Worm (Caenorhabditis elegans) whole organism, mixed stage, embryonic: Measurements from ENCODE around the gene C39D10.7.

Experiments
- M03D4.4 ChIP-seq: sonication (generic microtip); optimal IDR thresholded peaks from 2 replicates; lab custom pipeline; 2017; ENCODE audit warnings: mild to moderate bottlenecking, missing genetic modification characterization, missing compliant biosample characterization
- elt-3 ChIP-seq: fragments of 150-350 bp; optimal IDR thresholded peaks from 2 replicates; lab custom pipeline; 2014; ENCODE audit warnings: missing biosample characterization, missing genetic modification characterization
- unc-62 ChIP-seq: fragments of 150-350 bp; optimal IDR thresholded peaks from 2 replicates; lab custom pipeline; 2014; ENCODE audit warnings: missing biosample characterization, missing genetic modification reagents, missing genetic modification characterization

DNA sequence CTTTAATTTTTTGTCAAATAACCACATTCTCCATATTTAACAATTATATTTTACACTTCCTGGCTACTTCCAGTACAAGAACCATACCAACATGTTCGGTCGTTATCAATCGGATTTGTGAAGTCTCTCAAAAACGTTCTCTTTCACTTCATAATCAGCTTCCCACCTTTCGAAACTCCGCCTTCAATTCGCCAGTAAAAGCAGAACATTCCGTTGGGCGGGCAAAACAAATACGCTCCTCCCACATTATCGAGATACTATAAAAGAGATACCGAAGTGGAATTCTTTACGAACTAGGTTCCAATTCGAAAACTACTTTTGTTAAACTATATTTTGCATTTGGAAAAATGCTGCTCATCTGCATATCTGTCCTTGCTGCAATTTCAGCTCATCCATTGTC is 16.7 kb upstream of the C39D10.7 start, which contains the start of gene zig-3:
- no peak for TF ChIP-seq unc-62 (GFP tag; lab: Kevin White, UChicago)
- TF ChIP-seq elt-3 (tag; lab: Kevin White, UChicago): no peak
- no peak for TF ChIP-seq M03D4.4 (tag; lab: Kevin White, UChicago)
